Fruit fly (Drosophila melanogaster) whole organism, embryonic: ENCODE results near the gene jhamt.

Source experiments
- Ada2b ChIP-seq: fragments of 200-800 bp; sonication (Bioruptor generic); IDR thresholded peaks from 2 replicates; pipeline ENCODE4 v1.3.6; 2022; ENCODE audit warnings: missing biosample characterization, missing genetic modification characterization
- Asciz ChIP-seq: fragments of 200-800 bp; sonication (Bioruptor generic); optimal IDR thresholded peaks from 2 replicates; lab custom pipeline; 2017; ENCODE audit warnings: missing biosample characterization, mild to moderate bottlenecking, missing genetic modification characterization, missing genetic modification reagents
- Bteb2 ChIP-seq: fragments of 200-800 bp; sonication (Bioruptor generic); optimal IDR thresholded peaks from 2 replicates; lab custom pipeline; 2016; ENCODE audit warnings: missing biosample characterization, missing genetic modification characterization
- CG11085 ChIP-seq: fragments of 200-800 bp; sonication (Bioruptor generic); IDR thresholded peaks from 2 replicates; pipeline ENCODE4 v1.3.6; 2022; ENCODE audit warnings: missing biosample characterization, missing genetic modification characterization
- CG12299 ChIP-seq: fragments of 200-800 bp; sonication (Bioruptor generic); optimal IDR thresholded peaks from 2 replicates; lab custom pipeline; 2018; ENCODE audit warnings: missing biosample characterization, mild to moderate bottlenecking, missing genetic modification characterization
- CG15514 ChIP-seq: fragments of 200-800 bp; sonication (Bioruptor generic); optimal IDR thresholded peaks from 3 replicates; lab custom pipeline; 2017; ENCODE audit warnings: missing biosample characterization, missing genetic modification characterization, mild to moderate bottlenecking, moderate library complexity, missing genetic modification reagents
- CG18599 ChIP-seq: fragments of 200-800 bp; sonication (Bioruptor generic); optimal IDR thresholded peaks from 3 replicates; lab custom pipeline; 2017; ENCODE audit warnings: missing biosample characterization, missing genetic modification characterization, mild to moderate bottlenecking, moderate library complexity, missing genetic modification reagents
- CG18764 ChIP-seq: fragments of 200-800 bp; sonication (Bioruptor generic); optimal IDR thresholded peaks from 3 replicates; lab custom pipeline; 2016; ENCODE audit warnings: missing biosample characterization, missing genetic modification characterization
- CG2678 ChIP-seq: fragments of 200-800 bp; sonication (Bioruptor generic); optimal IDR thresholded peaks from 3 replicates; lab custom pipeline; 2019; ENCODE audit warnings: missing biosample characterization, mild to moderate bottlenecking, missing genetic modification characterization, moderate library complexity
- CG2712 ChIP-seq: fragments of 200-800 bp; optimal IDR thresholded peaks from 3 replicates; lab custom pipeline; 2019; ENCODE audit warnings: missing biosample characterization, mild to moderate bottlenecking, missing genetic modification characterization, moderate library complexity
- CG31388 ChIP-seq: fragments of 200-800 bp; sonication (Bioruptor generic); optimal IDR thresholded peaks from 2 replicates; lab custom pipeline; 2016; ENCODE audit warnings: missing biosample characterization, missing genetic modification characterization
- CG32532 ChIP-seq: fragments of 200-800 bp; sonication (Bioruptor generic); IDR thresholded peaks from 2 replicates; pipeline ENCODE4 v1.3.6; 2022; ENCODE audit warnings: missing biosample characterization, missing genetic modification characterization
- CG3726 ChIP-seq: fragments of 200-800 bp; sonication (Bioruptor generic); IDR thresholded peaks from 3 replicates; pipeline ENCODE4, ENCODE4 v1.3.6; 2022; ENCODE audit warnings: missing biosample characterization, missing genetic modification characterization
- CG43689 ChIP-seq: fragments of 200-800 bp; sonication (Bioruptor generic); IDR thresholded peaks from 2 replicates; pipeline ENCODE4 v1.3.6; 2022; ENCODE audit warnings: missing biosample characterization, missing genetic modification characterization
- CG4617 ChIP-seq: fragments of 200-800 bp; sonication (Bioruptor generic); optimal IDR thresholded peaks from 3 replicates; lab custom pipeline; 2016; ENCODE audit warnings: missing biosample characterization, missing genetic modification characterization, borderline replicate concordance
- CG4820 ChIP-seq: fragments of 200-800 bp; sonication (Bioruptor generic); optimal IDR thresholded peaks from 3 replicates; lab custom pipeline; 2016; ENCODE audit warnings: missing biosample characterization, missing genetic modification characterization
- CG7357 ChIP-seq: fragments of 200-800 bp; sonication (Bioruptor generic); IDR thresholded peaks from 3 replicates; pipeline ENCODE4 v1.3.6; 2022; ENCODE audit warnings: missing biosample characterization, missing genetic modification characterization
- CG8359 ChIP-seq: fragments of 200-800 bp; sonication (Bioruptor generic); optimal IDR thresholded peaks from 2 replicates; lab custom pipeline; 2017; ENCODE audit warnings: missing biosample characterization, mild to moderate bottlenecking, missing genetic modification characterization, borderline replicate concordance
- CG8924 ChIP-seq: fragments of 200-800 bp; optimal IDR thresholded peaks from 3 replicates; lab custom pipeline; 2019; ENCODE audit warnings: missing biosample characterization, mild to moderate bottlenecking, missing genetic modification characterization, moderate library complexity
- Dbx ChIP-seq: fragments of 200-800 bp; sonication (Bioruptor generic); IDR thresholded peaks from 3 replicates; pipeline ENCODE4 v1.3.6; 2022; ENCODE audit warnings: missing biosample characterization, missing genetic modification characterization
- Doc3 ChIP-seq: fragments of 200-800 bp; sonication (Bioruptor generic); IDR thresholded peaks from 3 replicates; pipeline ENCODE4 v1.3.6; 2022; ENCODE audit warnings: missing biosample characterization, missing genetic modification characterization; ENCODE audit not compliant: partially characterized antibody
- Drgx ChIP-seq: fragments of 200-800 bp; sonication (Bioruptor generic); IDR thresholded peaks from 2 replicates; pipeline ENCODE4 v1.3.6; 2022; ENCODE audit warnings: missing biosample characterization, missing genetic modification characterization
- Elba2 ChIP-seq: fragments of 200-800 bp; sonication (Bioruptor generic); optimal IDR thresholded peaks from 3 replicates; lab custom pipeline; 2016; ENCODE audit warnings: missing biosample characterization, missing genetic modification characterization
- H2.0 ChIP-seq: fragments of 200-800 bp; sonication (Bioruptor generic); IDR thresholded peaks from 2 replicates; pipeline ENCODE4 v1.3.6; 2022; ENCODE audit warnings: missing biosample characterization, missing genetic modification characterization
- Hand ChIP-seq: fragments of 200-800 bp; sonication (Bioruptor generic); optimal IDR thresholded peaks from 2 replicates; lab custom pipeline; 2017; ENCODE audit warnings: mild to moderate bottlenecking, missing biosample characterization, missing genetic modification reagents, missing genetic modification characterization
- Nf-YA ChIP-seq: fragments of 200-800 bp; sonication (Bioruptor generic); IDR thresholded peaks from 2 replicates; pipeline ENCODE4 v1.3.6; 2022; ENCODE audit warnings: missing biosample characterization, missing genetic modification characterization
- Rx ChIP-seq: fragments of 200-800 bp; sonication (Bioruptor generic); IDR thresholded peaks from 2 replicates; pipeline ENCODE4 v1.3.6; 2022; ENCODE audit warnings: missing biosample characterization, missing genetic modification characterization
- Sry-β ChIP-seq: fragments of 200-800 bp; sonication (Bioruptor generic); optimal IDR thresholded peaks from 2 replicates; lab custom pipeline; 2018; ENCODE audit warnings: missing biosample characterization, mild to moderate bottlenecking, missing genetic modification characterization, moderate library complexity
- Sry-δ ChIP-seq: fragments of 200-800 bp; sonication (Bioruptor generic); optimal IDR thresholded peaks from 2 replicates; lab custom pipeline; 2016; ENCODE audit warnings: missing biosample characterization, missing genetic modification characterization
- Xrp1 ChIP-seq: fragments of 200-800 bp; sonication (Bioruptor generic); IDR thresholded peaks from 2 replicates; pipeline ENCODE4 v1.3.6; 2022; ENCODE audit warnings: missing biosample characterization, missing genetic modification characterization
- bab2 ChIP-seq: fragments of 200-800 bp; sonication (Bioruptor generic); optimal IDR thresholded peaks from 2 replicates; lab custom pipeline; 2016; ENCODE audit warnings: missing biosample characterization, missing genetic modification characterization
- cato ChIP-seq: fragments of 200-800 bp; sonication (Bioruptor generic); optimal IDR thresholded peaks from 2 replicates; lab custom pipeline; 2016; ENCODE audit warnings: missing biosample characterization, missing genetic modification characterization, borderline replicate concordance
- crp ChIP-seq, 2 experiments: fragments of 200-800 bp; sonication (Bioruptor generic); optimal IDR thresholded peaks; 2 replicates in 1 of 2; 3 replicates in 1 of 2; lab custom pipeline; 2017; ENCODE audit warnings: missing biosample characterization in 2 of 2, missing genetic modification characterization in 2 of 2, mild to moderate bottlenecking in 1 of 2, moderate library complexity in 1 of 2
- fd102C ChIP-seq: fragments of 200-800 bp; sonication (Bioruptor generic); optimal IDR thresholded peaks from 2 replicates; lab custom pipeline; 2018; ENCODE audit warnings: missing biosample characterization, mild to moderate bottlenecking, missing genetic modification characterization, moderate library complexity
- fd64A ChIP-seq: fragments of 200-800 bp; sonication (Bioruptor generic); optimal IDR thresholded peaks from 3 replicates; lab custom pipeline; 2018; ENCODE audit warnings: missing biosample characterization, mild to moderate bottlenecking, missing genetic modification characterization
- gsb-n ChIP-seq: fragments of 200-800 bp; sonication (Bioruptor generic); optimal IDR thresholded peaks from 3 replicates; lab custom pipeline; 2018; ENCODE audit warnings: missing biosample characterization, mild to moderate bottlenecking, missing genetic modification characterization
- ham ChIP-seq: fragments of 200-800 bp; sonication (Bioruptor generic); IDR thresholded peaks from 2 replicates; pipeline ENCODE4 v1.3.6; 2022; ENCODE audit warnings: missing biosample characterization, missing genetic modification characterization
- luna ChIP-seq: fragments of 200-800 bp; sonication (Bioruptor generic); optimal IDR thresholded peaks from 2 replicates; lab custom pipeline; 2016; ENCODE audit warnings: missing biosample characterization, missing genetic modification characterization
- mirr ChIP-seq: fragments of 200-800 bp; sonication (Bioruptor generic); optimal IDR thresholded peaks from 3 replicates; lab custom pipeline; 2018; ENCODE audit warnings: missing biosample characterization, mild to moderate bottlenecking, missing genetic modification characterization
- mld ChIP-seq: fragments of 200-800 bp; sonication (Bioruptor generic); IDR thresholded peaks from 3 replicates; pipeline ENCODE4 v1.3.6; 2022; ENCODE audit warnings: missing biosample characterization, missing genetic modification characterization; ENCODE audit not compliant: partially characterized antibody
- nerfin-2 ChIP-seq: fragments of 200-800 bp; sonication (Bioruptor generic); IDR thresholded peaks from 2 replicates; pipeline ENCODE4 v1.3.6; 2022; ENCODE audit warnings: missing biosample characterization, missing genetic modification characterization; ENCODE audit not compliant: partially characterized antibody
- odd ChIP-seq: fragments of 200-800 bp; sonication (Bioruptor generic); optimal IDR thresholded peaks from 2 replicates; lab custom pipeline; 2017; ENCODE audit warnings: missing biosample characterization, mild to moderate bottlenecking, missing genetic modification characterization
- org-1 ChIP-seq: fragments of 200-800 bp; sonication (Bioruptor generic); optimal IDR thresholded peaks from 2 replicates; lab custom pipeline; 2017; ENCODE audit warnings: missing biosample characterization, missing genetic modification characterization
- pita ChIP-seq: fragments of 200-800 bp; sonication (Bioruptor generic); optimal IDR thresholded peaks from 2 replicates; lab custom pipeline; 2017; ENCODE audit warnings: missing biosample characterization, mild to moderate bottlenecking, missing genetic modification characterization
- repo ChIP-seq: fragments of 200-800 bp; sonication (Bioruptor generic); optimal IDR thresholded peaks from 2 replicates; lab custom pipeline; 2016; ENCODE audit warnings: missing biosample characterization, missing genetic modification characterization
- shn ChIP-seq: fragments of 200-800 bp; sonication (Bioruptor generic); optimal IDR thresholded peaks from 3 replicates; lab custom pipeline; 2016; ENCODE audit warnings: missing biosample characterization, missing genetic modification characterization
- twi ChIP-seq: fragments of 200-800 bp; optimal IDR thresholded peaks from 2 replicates; lab custom pipeline; 2019; ENCODE audit warnings: missing biosample characterization, mild to moderate bottlenecking, missing genetic modification characterization, moderate library complexity
- yki ChIP-seq: fragments of >200 bp; optimal IDR thresholded peaks from 3 replicates; lab custom pipeline; 2018
- z ChIP-seq: fragments of 200-800 bp; sonication (Bioruptor generic); IDR thresholded peaks from 3 replicates; pipeline ENCODE4 v1.3.6; 2022; ENCODE audit warnings: missing biosample characterization, missing genetic modification characterization

jhamt gene

dm6 chr2L:16350742-16351568, 14.7 kb upstream of the jhamt start (continued):
- TF ChIP-seq CG8359: peak; percentile 94
- no peak for TF ChIP-seq Doc3 (GFP tag; lab: Robert Waterston, UW)
- TF ChIP-seq Asciz (GFP tag; lab: Kevin White, UChicago): peak; percentile 99
- peak; percentile 99 for TF ChIP-seq Bteb2
- peak; percentile 100 for TF ChIP-seq CG18599 (GFP tag; lab: Kevin White, UChicago)
- TF ChIP-seq mirr: peak; percentile 99
- peak; percentile 98 for TF ChIP-seq CG31388
- TF ChIP-seq pita (GFP tag; lab: Kevin White, UChicago): no peak
- peak; percentile 96 for TF ChIP-seq repo (GFP tag; lab: Kevin White, UChicago)
- TF ChIP-seq ham (GFP tag; lab: Robert Waterston, UW): peak; percentile 97
- peak in 1 of 2 experiments; percentile 73 for TF ChIP-seq crp (GFP tag; optimal IDR thresholded peaks at IDR 0.05; lab: Kevin White, UChicago)
- peak; percentile 99 for TF ChIP-seq org-1 (GFP tag; lab: Kevin White, UChicago)
- peak; percentile 95 for TF ChIP-seq CG15514 (GFP tag; lab: Kevin White, UChicago)
- peak; percentile 99 for TF ChIP-seq CG8924 (tag; lab: Kevin White, UChicago)
- peak; percentile 98 for TF ChIP-seq Rx (GFP tag; lab: Robert Waterston, UW)
- peak; percentile 97 for TF ChIP-seq CG11085
- TF ChIP-seq Sry-δ (GFP tag; lab: Kevin White, UChicago): peak; percentile 67
- peak; percentile 92 for TF ChIP-seq fd102C (GFP tag; lab: Kevin White, UChicago)
- peak; percentile 98 for TF ChIP-seq CG3726 (GFP tag; lab: Robert Waterston, UW)
- peak; percentile 90 for TF ChIP-seq luna
- TF ChIP-seq Sry-β: peak; percentile 71
- peak; percentile 100 for TF ChIP-seq CG2678 (tag; lab: Kevin White, UChicago)
- peak; percentile 97 for TF ChIP-seq CG18764 (GFP tag; lab: Kevin White, UChicago)
- TF ChIP-seq CG4617 (GFP tag; lab: Kevin White, UChicago): peak; percentile 98
- peak; percentile 99 for TF ChIP-seq Drgx (GFP tag; lab: Robert Waterston, UW)
- TF ChIP-seq nerfin-2 (GFP tag; lab: Robert Waterston, UW): no peak
- TF ChIP-seq CG12299 (tag; lab: Kevin White, UChicago): peak; percentile 99
- peak; percentile 98 for TF ChIP-seq H2.0 (GFP tag; lab: Robert Waterston, UW)
- peak; percentile 99 for TF ChIP-seq gsb-n (tag; lab: Kevin White, UChicago)
- TF ChIP-seq twi (tag; lab: Kevin White, UChicago): peak; percentile 97
- TF ChIP-seq CG32532 (GFP tag; lab: Robert Waterston, UW): peak; percentile 99
- peak; percentile 99 for TF ChIP-seq odd (GFP tag; lab: Kevin White, UChicago)
- peak; percentile 98 for TF ChIP-seq fd64A (GFP tag; lab: Kevin White, UChicago)
- peak; percentile 84 for TF ChIP-seq z (GFP tag; lab: Robert Waterston, UW)
- peak; percentile 99 for TF ChIP-seq CG2712
- peak; percentile 99 for TF ChIP-seq Hand (GFP tag; lab: Kevin White, UChicago)
- peak; percentile 98 for TF ChIP-seq CG4820
- TF ChIP-seq mld: no peak
- peak; percentile 88 for TF ChIP-seq shn (GFP tag; lab: Kevin White, UChicago)
- peak; percentile 99 for TF ChIP-seq Dbx (GFP tag; lab: Robert Waterston, UW)
- peak; percentile 95 for TF ChIP-seq CG43689 (GFP tag; lab: Robert Waterston, UW)
- TF ChIP-seq bab2 (GFP tag; lab: Kevin White, UChicago): peak; percentile 98
- peak; percentile 72 for TF ChIP-seq Elba2 (GFP tag; lab: Kevin White, UChicago)
- peak; percentile 66 for TF ChIP-seq yki (lab: Kevin White, UChicago)
- TF ChIP-seq cato (GFP tag; lab: Kevin White, UChicago): peak; percentile 96
- peak; percentile 98 for TF ChIP-seq Nf-YA (GFP tag; lab: Robert Waterston, UW)
- peak; percentile 96 for TF ChIP-seq CG7357 (GFP tag; lab: Robert Waterston, UW)
- TF ChIP-seq Xrp1 (GFP tag; lab: Robert Waterston, UW): peak; percentile 99
- peak; percentile 99 for TF ChIP-seq Ada2b (GFP tag; lab: Robert Waterston, UW)
